Fruit fly (Drosophila melanogaster): ENCODE measurements around the gene primo-1.

The primo-1 gene

dm6 chr3R:13699350-13699749 lies 12.3 kb downstream of the primo-1 start (continued):
- TF ChIP-seq CG10565 (GFP tag; optimal IDR thresholded peaks at IDR 0.05) (no peak), mirr (GFP tag; optimal IDR thresholded peaks at IDR 0.05) (no peak), MBD-R2 (GFP tag; IDR thresholded peaks at IDR 0.05) (peak; percentile 86), HmgZ (tag; optimal IDR thresholded peaks at IDR 0.05) (no peak), mam (GFP tag; optimal IDR thresholded peaks at IDR 0.05) (no peak), Dll (GFP tag; IDR thresholded peaks at IDR 0.05; ENCODE audit: partially characterized antibody) (0 out of 4 replicates have a peak, but pooled peaks have one; percentile 46), E2f2 (GFP tag; IDR thresholded peaks at IDR 0.05) (peak; percentile 48), sens-2 (GFP tag; IDR thresholded peaks at IDR 0.05) (no peak), ewg (GFP tag; optimal IDR thresholded peaks at IDR 0.05) (no peak), amos (GFP tag; IDR thresholded peaks at IDR 0.05; ENCODE audit: partially characterized antibody) (no peak), CG8388 (GFP tag; optimal IDR thresholded peaks at IDR 0.05) (peak; percentile 96), CG10462 (GFP tag; optimal IDR thresholded peaks at IDR 0.05) (peak; percentile 83), gt (GFP tag; IDR thresholded peaks at IDR 0.05) (no peak), crp (GFP tag; optimal IDR thresholded peaks at IDR 0.05) (peak; percentile 41 to 92), CG2116 (GFP tag; optimal IDR thresholded peaks at IDR 0.05) (peak; percentile 80), CG7271 (tag; optimal IDR thresholded peaks at IDR 0.05) (no peak), dpn (GFP tag; optimal IDR thresholded peaks at IDR 0.05) (no peak), Myb (GFP tag; optimal IDR thresholded peaks at IDR 0.05) (peak; percentile 91), nmo (GFP tag; optimal IDR thresholded peaks at IDR 0.05) (no peak), pzg (GFP tag; optimal IDR thresholded peaks at IDR 0.05) (peak; percentile 34), CG15514 (GFP tag; optimal IDR thresholded peaks at IDR 0.05) (no peak), hbn (GFP tag; IDR thresholded peaks at IDR 0.05; ENCODE audit: partially characterized antibody) (0 out of 2 replicates have a peak, but pooled peaks have one; percentile 28), Atf-2 (GFP tag; optimal IDR thresholded peaks at IDR 0.05) (no peak), MESR4 (GFP tag; optimal IDR thresholded peaks at IDR 0.05) (peak; percentile 47), gfzf (GFP tag; optimal IDR thresholded peaks at IDR 0.05) (peak; percentile 30), Dp (GFP tag; optimal IDR thresholded peaks at IDR 0.05) (peak; percentile 31), sens (GFP tag) (peak; percentile 3), CG2712 (tag; optimal IDR thresholded peaks at IDR 0.05) (no peak), Dek (tag; optimal IDR thresholded peaks at IDR 0.05) (no peak), Ets97D (GFP tag; optimal IDR thresholded peaks at IDR 0.05) (no peak)

- TF ChIP-seq amos (GFP tag; IDR thresholded peaks at IDR 0.05; ENCODE audit: partially characterized antibody): no peak
- no peak for TF ChIP-seq Chrac-16 (GFP tag; optimal IDR thresholded peaks at IDR 0.05)
- TF ChIP-seq CG33213 (GFP tag; optimal IDR thresholded peaks at IDR 0.05): no peak
- TF ChIP-seq ara (GFP tag; IDR thresholded peaks at IDR 0.05): no peak
- TF ChIP-seq Lhr (GFP tag; optimal IDR thresholded peaks at IDR 0.05): no peak
- TF ChIP-seq NC2α (GFP tag; optimal IDR thresholded peaks at IDR 0.05): no peak
- TF ChIP-seq unc-4 (GFP tag; IDR thresholded peaks at IDR 0.05; ENCODE audit: partially characterized antibody): no peak
- TF ChIP-seq CG14667 (GFP tag; IDR thresholded peaks at IDR 0.05): no peak
- no peak for TF ChIP-seq CG17912 (GFP tag; optimal IDR thresholded peaks at IDR 0.05)
- no peak for TF ChIP-seq jumu (GFP tag; optimal IDR thresholded peaks at IDR 0.05)
Measured at dm6 chr3R:13693753-13694152, 17.9 kb downstream of the primo-1 start, which contains the start of gene CG14367. CG14367 (plus strand) TSS chr3R:13694053.
